Fruit fly (Drosophila melanogaster): ENCODE results near the gene CG2854.

DNA sequence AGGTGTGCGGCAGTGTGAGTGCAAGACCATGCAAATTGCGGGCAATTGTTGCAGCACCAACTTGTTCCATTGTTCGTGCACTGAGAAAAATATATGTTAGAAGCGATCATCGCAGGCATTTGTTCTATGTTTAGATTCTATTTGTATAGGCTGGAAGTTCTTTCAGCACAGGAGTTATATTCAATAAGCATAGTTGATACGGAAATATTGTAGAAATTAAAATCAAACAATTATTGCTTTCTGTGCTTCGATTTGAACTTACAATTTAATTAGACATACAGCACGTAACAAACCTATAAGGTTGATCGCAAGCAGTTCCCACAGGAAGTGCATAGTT is 23.3 kb downstream of the CG2854 start:
- TF ChIP-seq Ets21C (GFP tag; optimal IDR thresholded peaks at IDR 0.05) (no peak), CG8632 (GFP tag; optimal IDR thresholded peaks at IDR 0.05) (no peak), Hr38 (GFP tag; optimal IDR thresholded peaks at IDR 0.05) (no peak), CG6854 (GFP tag; optimal IDR thresholded peaks at IDR 0.05) (no peak), lz (GFP tag; optimal IDR thresholded peaks at IDR 0.05) (no peak), net (GFP tag; optimal IDR thresholded peaks at IDR 0.05) (no peak)
